Worm (Caenorhabditis elegans): ENCODE measurements around the gene B0272.4.
A peak's percentile ranks its signal among the peaks of the same experiment; 100 is the strongest.

The B0272.4 gene

DNA sequence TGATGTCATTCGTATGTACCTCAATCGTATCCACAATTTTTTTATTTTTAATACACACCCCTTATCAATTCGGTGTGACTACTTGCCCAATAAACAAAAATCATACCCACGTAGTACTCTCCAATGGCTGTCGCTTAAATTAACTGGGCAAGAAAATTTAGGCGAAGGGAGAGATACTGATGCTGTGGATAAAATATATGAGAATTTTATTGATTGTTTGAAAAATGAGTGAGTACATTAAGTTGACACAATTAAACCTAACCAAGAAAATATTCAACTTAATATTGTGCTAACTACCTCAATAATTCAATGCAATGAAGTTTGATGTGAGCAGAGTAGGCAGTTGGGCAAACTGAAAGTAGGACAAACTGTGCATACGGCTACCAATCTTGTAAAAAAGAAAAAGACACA, 37.5 kb downstream of the B0272.4 start (continued):
- TF ChIP-seq mxl-1 (tag; optimal IDR thresholded peaks at IDR 0.05) (peak; percentile 37), hsf-1 (GFP tag; IDR thresholded peaks at IDR 0.05) (no peak), let-607 (tag; optimal IDR thresholded peaks at IDR 0.05) (peak; percentile 69 to 94), egrh-3 (GFP tag; IDR thresholded peaks at IDR 0.05) (no peak), nfya-1 (tag; optimal IDR thresholded peaks at IDR 0.05; ENCODE audit: borderline replicate concordance, insufficient read depth) (no peak), K12H6.12 (tag; optimal IDR thresholded peaks at IDR 0.05) (peak; percentile 97), madf-3 (GFP tag; IDR thresholded peaks at IDR 0.05) (peak; percentile 88), sdz-38 (tag; optimal IDR thresholded peaks at IDR 0.05) (no peak), zim-3 (tag; optimal IDR thresholded peaks at IDR 0.05) (no peak), ztf-6 (GFP tag; IDR thresholded peaks at IDR 0.05) (peak; percentile 65; the same call in 1 of the 2 replicates), ztf-3 (GFP tag; optimal IDR thresholded peaks at IDR 0.05) (peak; percentile 94), ztf-25 (GFP tag; IDR thresholded peaks at IDR 0.05) (no peak), die-1 (tag; optimal IDR thresholded peaks at IDR 0.05) (peak; percentile 61), F52B5.7 (tag; optimal IDR thresholded peaks at IDR 0.05) (peak; percentile 89), lin-35 (GFP tag; optimal IDR thresholded peaks at IDR 0.05) (peak in 2 of 3 experiments; percentile 90 to 99), F10E7.11 (tag; optimal IDR thresholded peaks at IDR 0.05) (peak; percentile 95), D2030.7 (GFP tag; IDR thresholded peaks at IDR 0.05) (no peak), F55B11.4 (tag; optimal IDR thresholded peaks at IDR 0.05; ENCODE audit: borderline replicate concordance, insufficient read depth) (no peak), T07F8.4 (tag; optimal IDR thresholded peaks at IDR 0.05) (peak; percentile 93), attf-3 (GFP tag; conservative IDR thresholded peaks at IDR 0.05) (peak; percentile 54), nhr-179 (tag; optimal IDR thresholded peaks at IDR 0.05) (peak; percentile 88), attf-6 (GFP tag; IDR thresholded peaks at IDR 0.05) (no peak), F57C9.4 (tag; optimal IDR thresholded peaks at IDR 0.05) (no peak), rpc-1 (optimal IDR thresholded peaks at IDR 0.05) (peak; percentile 8), rpc-1 (tag; optimal IDR thresholded peaks at IDR 0.05) (no peak), unc-62 (GFP tag; optimal IDR thresholded peaks at IDR 0.05) (peak; percentile 80), hmg-20 (GFP tag; IDR thresholded peaks at IDR 0.05) (peak; percentile 96), Y95B8A.8 (GFP tag; IDR thresholded peaks at IDR 0.05) (peak; percentile 85), nhr-90 (tag; optimal IDR thresholded peaks at IDR 0.05) (peak; percentile 89), akir-1 (GFP tag; optimal IDR thresholded peaks at IDR 0.05) (peak; percentile 90), nhr-80 (tag; optimal IDR thresholded peaks at IDR 0.05) (peak; percentile 96)

DNA sequence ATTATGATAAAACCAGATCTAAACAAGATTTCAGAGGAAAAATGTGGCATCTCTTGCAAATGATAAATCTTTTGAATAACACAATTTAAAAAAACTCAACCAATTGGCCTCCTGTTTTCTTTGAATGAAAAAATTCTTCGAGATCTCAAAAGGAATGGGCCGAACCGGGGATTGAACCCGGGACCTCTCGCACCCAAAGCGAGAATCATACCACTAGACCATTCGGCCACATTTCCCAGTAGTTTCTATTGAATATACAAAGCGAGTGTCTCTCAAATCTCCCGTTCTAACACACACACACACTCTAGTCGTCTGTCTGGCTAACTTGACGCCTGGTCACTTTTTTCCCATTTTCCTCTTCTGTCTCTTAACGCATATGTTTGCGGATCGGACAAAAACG, 39.3 kb downstream of the B0272.4 start:
- no peak for TF ChIP-seq lsy-27 (tag; optimal IDR thresholded peaks at IDR 0.05; ENCODE audit: borderline replicate concordance, insufficient read depth)
- TF ChIP-seq F37B4.10 (GFP tag; IDR thresholded peaks at IDR 0.05): no peak
- TF ChIP-seq B0035.1 (tag; optimal IDR thresholded peaks at IDR 0.05): peak; percentile 80
- peak; percentile 55 for TF ChIP-seq athp-1 (tag; optimal IDR thresholded peaks at IDR 0.05)
- peak in 2 of 3 experiments; percentile 38 to 71 for TF ChIP-seq lin-35 (GFP tag; optimal IDR thresholded peaks at IDR 0.05)
- peak; percentile 15 for TF ChIP-seq F49E8.2 (tag; optimal IDR thresholded peaks at IDR 0.05; ENCODE audit: insufficient read depth)
- no peak for TF ChIP-seq sea-2 (GFP tag; IDR thresholded peaks at IDR 0.05)
- peak; percentile 39 for TF ChIP-seq F10E7.11 (tag; optimal IDR thresholded peaks at IDR 0.05)
- no peak for TF ChIP-seq Y67H2A.10 (GFP tag; conservative IDR thresholded peaks at IDR 0.05)
- TF ChIP-seq ekl-4 (GFP tag; IDR thresholded peaks at IDR 0.05): no peak
- no peak for TF ChIP-seq F55B11.4 (tag; optimal IDR thresholded peaks at IDR 0.05; ENCODE audit: borderline replicate concordance, insufficient read depth)
- TF ChIP-seq nhr-120 (GFP tag; IDR thresholded peaks at IDR 0.05): no peak
- peak; percentile 83 for TF ChIP-seq atf-7 (tag; optimal IDR thresholded peaks at IDR 0.05)
- TF ChIP-seq unc-130 (GFP tag; optimal IDR thresholded peaks at IDR 0.05): peak; percentile 19
- TF ChIP-seq tlf-1 (GFP tag; optimal IDR thresholded peaks at IDR 0.05): peak; percentile 47
- TF ChIP-seq nfya-2 (GFP tag; IDR thresholded peaks at IDR 0.05): no peak
- TF ChIP-seq lin-54 (GFP tag; optimal IDR thresholded peaks at IDR 0.05): no peak
- TF ChIP-seq ztf-25 (GFP tag; IDR thresholded peaks at IDR 0.05): no peak
- TF ChIP-seq madf-10 (tag; optimal IDR thresholded peaks at IDR 0.05): peak; percentile 78
- TF ChIP-seq hlh-12 (tag; optimal IDR thresholded peaks at IDR 0.05): no peak
- TF ChIP-seq Y95B8A.8 (GFP tag; IDR thresholded peaks at IDR 0.05): no peak
- no peak for TF ChIP-seq egrh-3 (GFP tag; IDR thresholded peaks at IDR 0.05)
- TF ChIP-seq lin-40 (tag; optimal IDR thresholded peaks at IDR 0.05): peak; percentile 93
- no peak for TF ChIP-seq lsl-1 (GFP tag; optimal IDR thresholded peaks at IDR 0.05)

Measured in whole organism, young adult.